Worm (Caenorhabditis elegans) whole organism, young adult: ENCODE data around the gene unc-80.

Experiments
- B0019.2 ChIP-seq: fragments of 200-800 bp; sonication (Bioruptor generic); conservative IDR thresholded peaks from 2 replicates; pipeline ENCODE4 v1.3.6; 2022; ENCODE audit warnings: missing genetic modification reagents, missing genetic modification characterization, missing compliant biosample characterization
- B0035.1 ChIP-seq: sonication (generic microtip); optimal IDR thresholded peaks from 2 replicates; lab custom pipeline; 2016; ENCODE audit warnings: missing genetic modification characterization, mild to moderate bottlenecking, missing compliant biosample characterization, missing genotype, missing genetic modification reagents
- B0261.1 ChIP-seq: sonication (generic microtip); optimal IDR thresholded peaks from 2 replicates; lab custom pipeline; 2016; ENCODE audit warnings: mild to moderate bottlenecking, missing genetic modification characterization, moderate library complexity, missing compliant biosample characterization
- F33H1.4 ChIP-seq: fragments of 200-800 bp; sonication (Bioruptor generic); IDR thresholded peaks from 2 replicates; pipeline ENCODE4 v1.3.6; 2022; ENCODE audit warnings: missing genetic modification reagents, missing genetic modification characterization, missing compliant biosample characterization
- F39B2.1 ChIP-seq: fragments of 200-800 bp; sonication (Bioruptor generic); IDR thresholded peaks from 2 replicates; pipeline ENCODE4 v1.3.6; 2022; ENCODE audit warnings: missing genetic modification reagents, missing genetic modification characterization, missing compliant biosample characterization
- F49E8.2 ChIP-seq: sonication (generic microtip); optimal IDR thresholded peaks from 3 replicates; lab custom pipeline; 2017; ENCODE audit warnings: missing genetic modification characterization, mild to moderate bottlenecking, missing compliant biosample characterization, antibody characterized with exemption, moderate library complexity; ENCODE audit not compliant: insufficient read depth
- F57A8.1 ChIP-seq: fragments of 200-800 bp; sonication (Bioruptor generic); optimal IDR thresholded peaks from 2 replicates; lab custom pipeline; 2018; ENCODE audit warnings: mild to moderate bottlenecking, missing genetic modification characterization, moderate library complexity, missing compliant biosample characterization
- K12H6.12 ChIP-seq: fragments of 200-800 bp; sonication (Bioruptor generic); optimal IDR thresholded peaks from 2 replicates; lab custom pipeline; 2018; ENCODE audit warnings: mild to moderate bottlenecking, missing genetic modification characterization, missing compliant biosample characterization
- T07F8.4 ChIP-seq: sonication (generic microtip); optimal IDR thresholded peaks from 2 replicates; lab custom pipeline; 2016; ENCODE audit warnings: mild to moderate bottlenecking, missing genetic modification characterization, moderate library complexity, missing compliant biosample characterization
- Y53G8AR.9 ChIP-seq: fragments of 200-800 bp; sonication (Bioruptor generic); conservative IDR thresholded peaks from 2 replicates; pipeline ENCODE4 v1.3.6; 2022; ENCODE audit warnings: missing genetic modification reagents, missing genetic modification characterization, missing compliant biosample characterization
- Y56A3A.18 ChIP-seq: fragments of 200-800 bp; sonication (Bioruptor generic); IDR thresholded peaks from 2 replicates; pipeline ENCODE4 v1.3.6; 2022; ENCODE audit warnings: missing genetic modification reagents, missing genetic modification characterization, missing compliant biosample characterization
- Y79H2A.3 ChIP-seq: fragments of 200-800 bp; sonication (Bioruptor generic); conservative IDR thresholded peaks from 2 replicates; pipeline ENCODE4 v1.3.6; 2022; ENCODE audit warnings: missing genetic modification reagents, missing genetic modification characterization, missing compliant biosample characterization
- akir-1 ChIP-seq: fragments of 200-800 bp; sonication (Bioruptor generic); optimal IDR thresholded peaks from 2 replicates; lab custom pipeline; 2018; ENCODE audit warnings: mild to moderate bottlenecking, missing genetic modification characterization, moderate library complexity, missing compliant biosample characterization
- aptf-3 ChIP-seq: fragments of 200-800 bp; sonication (Bioruptor generic); IDR thresholded peaks from 2 replicates; pipeline ENCODE4 v1.3.6; 2022; ENCODE audit warnings: missing genetic modification characterization, missing compliant biosample characterization
- attf-5 ChIP-seq: fragments of 200-800 bp; sonication (Bioruptor generic); optimal IDR thresholded peaks from 2 replicates; lab custom pipeline; 2018; ENCODE audit warnings: mild to moderate bottlenecking, missing genetic modification characterization, missing compliant biosample characterization
- attf-6 ChIP-seq: fragments of 200-800 bp; sonication (Bioruptor generic); IDR thresholded peaks from 2 replicates; pipeline ENCODE4 v1.3.6; 2022; ENCODE audit warnings: missing genetic modification reagents, missing genetic modification characterization, missing compliant biosample characterization
- bed-1 ChIP-seq: fragments of 200-800 bp; sonication (Bioruptor generic); IDR thresholded peaks from 2 replicates; pipeline ENCODE4 v1.3.6; 2022; ENCODE audit warnings: missing genetic modification reagents, missing genetic modification characterization, missing compliant biosample characterization
- bed-2 ChIP-seq: fragments of 200-800 bp; sonication (Bioruptor generic); IDR thresholded peaks from 2 replicates; pipeline ENCODE4 v1.3.6; 2022; ENCODE audit warnings: missing genetic modification reagents, missing genetic modification characterization, missing compliant biosample characterization
- ccch-3 ChIP-seq: fragments of 200-800 bp; sonication (Bioruptor generic); optimal IDR thresholded peaks from 2 replicates; lab custom pipeline; 2018; ENCODE audit warnings: mild to moderate bottlenecking, missing genetic modification characterization, missing compliant biosample characterization
- cebp-1 ChIP-seq, 2 experiments: fragments of 200-800 bp in 1 of 2; sonication (Bioruptor generic) in 1 of 2; sonication (generic microtip) in 1 of 2; IDR thresholded peaks in 1 of 2; optimal IDR thresholded peaks in 1 of 2; 2 replicates each; pipeline versions ENCODE4 v1.3.6 to Lab custom; 2017 to 2022; ENCODE audit warnings: missing compliant biosample characterization in 2 of 2, missing genetic modification characterization in 2 of 2, mild to moderate bottlenecking in 1 of 2, missing genetic modification reagents in 1 of 2, moderate library complexity in 1 of 2
- ceh-40 ChIP-seq: fragments of 200-800 bp; sonication (Bioruptor generic); IDR thresholded peaks from 2 replicates; pipeline ENCODE4 v1.3.6; 2022; ENCODE audit warnings: missing genetic modification characterization, missing compliant biosample characterization
- dox-1 ChIP-seq: fragments of 200-800 bp; sonication (Bioruptor generic); IDR thresholded peaks from 2 replicates; pipeline ENCODE4 v1.3.6; 2022; ENCODE audit warnings: missing genetic modification reagents, missing genetic modification characterization, missing compliant biosample characterization
- ekl-4 ChIP-seq: fragments of 200-800 bp; sonication (Bioruptor generic); IDR thresholded peaks from 2 replicates; pipeline ENCODE4 v1.3.6; 2022; ENCODE audit warnings: missing genetic modification reagents, missing genetic modification characterization, missing compliant biosample characterization
- lag-1 ChIP-seq: fragments of 200-800 bp; sonication (Bioruptor generic); IDR thresholded peaks from 2 replicates; pipeline ENCODE4 v1.3.6; 2022; ENCODE audit warnings: missing genetic modification reagents, missing genetic modification characterization, missing compliant biosample characterization
- let-526 ChIP-seq: fragments of 200-800 bp; sonication (Bioruptor generic); IDR thresholded peaks from 2 replicates; pipeline ENCODE4 v1.3.6; 2022; ENCODE audit warnings: missing genetic modification reagents, missing genetic modification characterization, missing compliant biosample characterization
- lin-26 ChIP-seq: fragments of 200-800 bp; sonication (Bioruptor generic); IDR thresholded peaks from 2 replicates; pipeline ENCODE4 v1.3.6; 2022; ENCODE audit warnings: missing genetic modification reagents, missing genetic modification characterization, missing compliant biosample characterization
- lsl-1 ChIP-seq: fragments of 200-800 bp; sonication (Bioruptor generic); optimal IDR thresholded peaks from 2 replicates; lab custom pipeline; 2018; ENCODE audit warnings: mild to moderate bottlenecking, missing genetic modification characterization, moderate library complexity, missing compliant biosample characterization
- mel-28 ChIP-seq: sonication (generic microtip); optimal IDR thresholded peaks from 2 replicates; lab custom pipeline; 2016; ENCODE audit warnings: borderline replicate concordance, mild to moderate bottlenecking, missing genetic modification characterization, missing compliant biosample characterization
- mes-4 ChIP-seq: sonication (generic microtip); optimal IDR thresholded peaks from 2 replicates; lab custom pipeline; 2016; ENCODE audit warnings: missing genotype, missing genetic modification characterization, missing compliant biosample characterization
- nfya-2 ChIP-seq: fragments of 200-800 bp; sonication (Bioruptor generic); IDR thresholded peaks from 2 replicates; pipeline ENCODE4 v1.3.6; 2022; ENCODE audit warnings: missing genetic modification reagents, missing genetic modification characterization, missing compliant biosample characterization
- nfyb-1 ChIP-seq: fragments of 200-800 bp; sonication (Bioruptor generic); IDR thresholded peaks from 2 replicates; pipeline ENCODE4 v1.3.6; 2022; ENCODE audit warnings: missing genetic modification reagents, missing genetic modification characterization, missing compliant biosample characterization
- nhr-120 ChIP-seq: fragments of 200-800 bp; sonication (Bioruptor generic); IDR thresholded peaks from 2 replicates; pipeline ENCODE4 v1.3.6; 2022; ENCODE audit warnings: missing genetic modification characterization, missing compliant biosample characterization
- pbrm-1 ChIP-seq: fragments of 200-800 bp; sonication (Bioruptor generic); IDR thresholded peaks from 2 replicates; pipeline ENCODE4 v1.3.6; 2022; ENCODE audit warnings: missing genetic modification reagents, missing genetic modification characterization, missing compliant biosample characterization
- rec-8 ChIP-seq, 2 experiments: sonication (generic microtip); optimal IDR thresholded peaks; 2 replicates each; lab custom pipeline; 2016; ENCODE audit warnings: mild to moderate bottlenecking in 2 of 2, missing genetic modification characterization in 2 of 2, missing genetic modification reagents in 2 of 2, missing genotype in 2 of 2, missing biosample characterization in 1 of 2, missing compliant biosample characterization in 1 of 2, moderate library complexity in 1 of 2
- sdz-38 ChIP-seq: sonication (generic microtip); optimal IDR thresholded peaks from 2 replicates; lab custom pipeline; 2016; ENCODE audit warnings: missing genotype, missing genetic modification characterization, missing compliant biosample characterization
- snpc-1.3 ChIP-seq: sonication (generic microtip); optimal IDR thresholded peaks from 2 replicates; lab custom pipeline; 2017; ENCODE audit warnings: missing genetic modification characterization, mild to moderate bottlenecking, missing compliant biosample characterization, antibody characterized with exemption, moderate library complexity, missing genotype, missing genetic modification reagents; ENCODE audit not compliant: insufficient read depth
- snpc-4 ChIP-seq, 5 experiments: fragments of 150-350 bp in 1 of 5; sonication (generic microtip) in 4 of 5; optimal IDR thresholded peaks; 2 replicates each; lab custom pipeline; 2014 to 2018; ENCODE audit warnings: missing genetic modification characterization in 5 of 5, missing biosample characterization in 3 of 5, antibody characterized with exemption in 2 of 5, mild to moderate bottlenecking in 2 of 5, missing compliant biosample characterization in 2 of 5, missing genotype in 2 of 5, moderate library complexity in 2 of 5, missing genetic modification reagents in 1 of 5
- somi-1 ChIP-seq: fragments of 200-800 bp; sonication (Bioruptor generic); optimal IDR thresholded peaks from 2 replicates; lab custom pipeline; 2018; ENCODE audit warnings: mild to moderate bottlenecking, missing genetic modification characterization, missing compliant biosample characterization
- tbp1 ChIP-seq: fragments of 200-800 bp; sonication (Bioruptor generic); optimal IDR thresholded peaks from 2 replicates; lab custom pipeline; 2018; ENCODE audit warnings: mild to moderate bottlenecking, missing genetic modification characterization, missing compliant biosample characterization
- tbx-9 ChIP-seq: sonication (generic microtip); optimal IDR thresholded peaks from 2 replicates; lab custom pipeline; 2016; ENCODE audit warnings: borderline replicate concordance, missing genetic modification characterization, inconsistent platforms, missing compliant biosample characterization
- unc-130 ChIP-seq: sonication (generic microtip); optimal IDR thresholded peaks from 2 replicates; lab custom pipeline; 2016; ENCODE audit warnings: missing genetic modification reagents, missing genetic modification characterization, missing compliant biosample characterization
- xnd-1 ChIP-seq: sonication (generic microtip); optimal IDR thresholded peaks from 2 replicates; lab custom pipeline; 2016; ENCODE audit warnings: missing genotype, missing genetic modification reagents, missing genetic modification characterization, missing compliant biosample characterization
- zfh-2 ChIP-seq: fragments of 200-800 bp; sonication (Bioruptor generic); conservative IDR thresholded peaks from 2 replicates; pipeline ENCODE4 v1.3.6; 2022; ENCODE audit warnings: missing genetic modification reagents, missing genetic modification characterization, missing compliant biosample characterization
- zim-3 ChIP-seq: sonication (generic microtip); optimal IDR thresholded peaks from 2 replicates; lab custom pipeline; 2017; ENCODE audit warnings: mild to moderate bottlenecking, missing genetic modification characterization, moderate library complexity, missing compliant biosample characterization
- ztf-18 ChIP-seq: sonication (generic microtip); optimal IDR thresholded peaks from 2 replicates; lab custom pipeline; 2016; ENCODE audit warnings: missing genotype, mild to moderate bottlenecking, missing genetic modification characterization, missing compliant biosample characterization
- ztf-28 ChIP-seq: fragments of 200-800 bp; sonication (Bioruptor generic); IDR thresholded peaks from 2 replicates; pipeline ENCODE4 v1.3.6; 2022; ENCODE audit warnings: missing genetic modification reagents, missing genetic modification characterization, missing compliant biosample characterization

unc-80 gene

DNA sequence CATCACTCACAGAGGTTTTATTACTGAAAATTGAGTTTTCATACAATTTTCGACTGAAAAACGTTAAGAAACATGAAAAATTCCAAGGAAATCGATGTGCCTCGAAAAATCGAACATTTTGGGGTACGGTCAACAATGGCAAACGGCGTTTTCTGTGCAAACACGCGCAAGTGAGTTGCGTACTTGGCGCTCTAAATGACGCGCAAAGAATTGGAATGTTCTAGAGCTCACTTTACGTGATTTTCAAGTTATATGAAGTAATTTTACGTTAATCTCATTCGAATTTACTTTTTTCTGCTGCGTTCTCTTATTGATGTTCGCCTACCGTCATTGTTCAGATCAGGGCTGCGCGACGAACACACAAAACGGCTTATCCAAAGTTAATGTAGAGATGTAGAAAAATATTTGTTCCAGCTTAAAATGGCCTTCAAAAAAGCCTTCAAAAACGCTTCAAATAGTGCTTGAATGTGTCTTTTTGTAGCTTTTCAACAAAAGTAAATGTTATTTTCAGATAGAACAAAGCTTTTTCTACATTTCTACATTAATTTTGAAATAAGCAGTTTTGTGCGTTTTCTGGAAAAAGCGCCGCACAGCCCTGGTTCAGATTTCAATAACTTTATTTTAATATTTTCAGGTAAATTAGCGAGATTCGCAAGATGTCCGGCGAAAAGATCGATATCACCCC, 33.7 kb upstream of the unc-80 start, which contains the start of the genes F31D4.2 and fkb-6 (continued):
- TF ChIP-seq zfh-2 (GFP tag; lab: Robert Waterston, UW) (no peak), unc-130 (GFP tag; lab: Kevin White, UChicago) (no peak), mes-4 (tag; lab: Kevin White, UChicago) (no peak), lin-26 (GFP tag; lab: Robert Waterston, UW) (no peak), nhr-120 (GFP tag; lab: Robert Waterston, UW) (no peak), B0019.2 (GFP tag; lab: Robert Waterston, UW) (no peak), T07F8.4 (no peak), Y56A3A.18 (GFP tag; lab: Robert Waterston, UW) (no peak), lsl-1 (GFP tag; lab: Kevin White, UChicago) (peak; percentile 88), bed-2 (GFP tag; lab: Robert Waterston, UW) (no peak), Y79H2A.3 (GFP tag; lab: Robert Waterston, UW) (no peak), let-526 (GFP tag; lab: Robert Waterston, UW) (no peak), K12H6.12 (tag; lab: Kevin White, UChicago) (peak; percentile 35), mel-28 (tag; lab: Kevin White, UChicago) (no peak), F39B2.1 (no peak), cebp-1 (GFP tag; IDR thresholded peaks at IDR 0.05; lab: Robert Waterston, UW) (no peak), cebp-1 (tag; optimal IDR thresholded peaks at IDR 0.05; lab: Kevin White, UChicago) (peak; percentile 59), snpc-1.3 (tag; lab: Kevin White, UChicago) (no peak), ekl-4 (GFP tag; lab: Robert Waterston, UW) (peak; percentile 53; the same call in 1 of the 2 replicates), somi-1 (GFP tag; lab: Kevin White, UChicago) (no peak), sdz-38 (tag; lab: Kevin White, UChicago) (no peak), B0035.1 (tag; lab: Kevin White, UChicago) (no peak), Y53G8AR.9 (GFP tag; lab: Robert Waterston, UW) (peak; percentile 67), ztf-28 (no peak), F57A8.1 (GFP tag; lab: Kevin White, UChicago) (no peak), akir-1 (GFP tag; lab: Kevin White, UChicago) (no peak), F33H1.4 (GFP tag; lab: Robert Waterston, UW) (0 out of 2 replicates have a peak, but pooled peaks have one; percentile 7), attf-6 (no peak), nfyb-1 (GFP tag; lab: Robert Waterston, UW) (no peak), ceh-40 (GFP tag; lab: Robert Waterston, UW) (no peak), ztf-18 (tag; lab: Kevin White, UChicago) (no peak), tbx-9 (tag; lab: Kevin White, UChicago) (no peak), dox-1 (peak; percentile 66), B0261.1 (tag; lab: Kevin White, UChicago) (no peak), xnd-1 (no peak), aptf-3 (GFP tag; lab: Robert Waterston, UW) (no peak), pbrm-1 (GFP tag; lab: Robert Waterston, UW) (peak; percentile 66; the same call in 1 of the 2 replicates), lag-1 (no peak), snpc-4 (GFP tag; optimal IDR thresholded peaks at IDR 0.05; lab: Kevin White, UChicago) (no peak), snpc-4 (tag; optimal IDR thresholded peaks at IDR 0.05; lab: Kevin White, UChicago) (peak in 3 of 4 experiments; percentile 6 to 60 (median 23)), rec-8 (tag; optimal IDR thresholded peaks at IDR 0.05; lab: Kevin White, UChicago) (no peak), bed-1 (no peak), nfya-2 (GFP tag; lab: Robert Waterston, UW) (no peak), F49E8.2 (tag; lab: Kevin White, UChicago) (no peak), ccch-3 (GFP tag; lab: Kevin White, UChicago) (no peak), tbp1 (GFP tag; lab: Kevin White, UChicago) (peak; percentile 58), zim-3 (tag; lab: Kevin White, UChicago) (no peak), attf-5 (GFP tag; lab: Kevin White, UChicago) (peak; percentile 43)
